Worm (Caenorhabditis elegans) whole organism, late embryonic: ENCODE results near the gene lec-10.

Experiments
- C08G9.2 ChIP-seq: sonication (generic microtip); optimal IDR thresholded peaks from 2 replicates; lab custom pipeline; 2016; ENCODE audit warnings: mild to moderate bottlenecking, missing genetic modification characterization, moderate library complexity, missing compliant biosample characterization
- K02D7.2 ChIP-seq: sonication (generic microtip); optimal IDR thresholded peaks from 2 replicates; lab custom pipeline; 2017; ENCODE audit warnings: mild to moderate bottlenecking, missing genetic modification characterization, missing compliant biosample characterization
- ahr-1 ChIP-seq: sonication (generic microtip); optimal IDR thresholded peaks from 2 replicates; lab custom pipeline; 2016; ENCODE audit warnings: missing genetic modification characterization, missing compliant biosample characterization
- ama-1 ChIP-seq: fragments of 150-350 bp; optimal IDR thresholded peaks from 2 replicates; lab custom pipeline; 2014
- ceh-18 ChIP-seq: sonication (generic microtip); optimal IDR thresholded peaks from 2 replicates; lab custom pipeline; 2016; ENCODE audit warnings: missing genetic modification characterization, missing compliant biosample characterization
- ceh-30 ChIP-seq: fragments of 150-350 bp; optimal IDR thresholded peaks from 2 replicates; lab custom pipeline; 2014; ENCODE audit warnings: missing biosample characterization, missing genetic modification characterization
- ceh-45 ChIP-seq: fragments of 200-800 bp; sonication (Bioruptor generic); IDR thresholded peaks from 2 replicates; pipeline ENCODE4 v1.3.6; 2022; ENCODE audit warnings: missing genetic modification reagents, missing genetic modification characterization, missing compliant biosample characterization
- ceh-48 ChIP-seq: sonication (generic microtip); optimal IDR thresholded peaks from 2 replicates; lab custom pipeline; 2016; ENCODE audit warnings: missing genetic modification characterization, inconsistent platforms, missing compliant biosample characterization
- ceh-6 ChIP-seq: fragments of 200-800 bp; sonication (Bioruptor generic); optimal IDR thresholded peaks from 2 replicates; lab custom pipeline; 2018; ENCODE audit warnings: mild to moderate bottlenecking, missing genetic modification characterization, missing compliant biosample characterization
- ceh-9 ChIP-seq: sonication (generic microtip); optimal IDR thresholded peaks from 2 replicates; lab custom pipeline; 2016; ENCODE audit warnings: mild to moderate bottlenecking, missing genetic modification characterization, inconsistent platforms, missing compliant biosample characterization
- dmd-4 ChIP-seq: sonication (generic microtip); optimal IDR thresholded peaks from 2 replicates; lab custom pipeline; 2016; ENCODE audit warnings: borderline replicate concordance, missing genetic modification characterization, missing compliant biosample characterization
- elt-2 ChIP-seq: sonication (generic microtip); optimal IDR thresholded peaks from 2 replicates; lab custom pipeline; 2016; ENCODE audit warnings: missing genetic modification reagents, missing genetic modification characterization, missing compliant biosample characterization
- ets-4 ChIP-seq: sonication (generic microtip); optimal IDR thresholded peaks from 2 replicates; lab custom pipeline; 2016; ENCODE audit warnings: missing genetic modification characterization, missing compliant biosample characterization
- fax-1 ChIP-seq: sonication (generic microtip); optimal IDR thresholded peaks from 2 replicates; lab custom pipeline; 2016; ENCODE audit warnings: missing genotype, missing genetic modification characterization, missing compliant biosample characterization
- hlh-13 ChIP-seq: fragments of 200-800 bp; sonication (Bioruptor generic); optimal IDR thresholded peaks from 2 replicates; lab custom pipeline; 2018; ENCODE audit warnings: mild to moderate bottlenecking, missing genetic modification characterization, missing compliant biosample characterization
- hlh-15 ChIP-seq: sonication (generic microtip); optimal IDR thresholded peaks from 2 replicates; lab custom pipeline; 2016; ENCODE audit warnings: missing genetic modification characterization, missing compliant biosample characterization
- hlh-30 ChIP-seq: sonication (generic microtip); optimal IDR thresholded peaks from 2 replicates; lab custom pipeline; 2017; ENCODE audit warnings: antibody characterized with exemption, missing genetic modification characterization, missing compliant biosample characterization; ENCODE audit not compliant: insufficient read depth
- hlh-8 ChIP-seq: sonication (generic microtip); optimal IDR thresholded peaks from 2 replicates; lab custom pipeline; 2016; ENCODE audit warnings: missing genotype, missing genetic modification characterization, missing compliant biosample characterization
- lim-6 ChIP-seq: sonication (generic microtip); optimal IDR thresholded peaks from 2 replicates; lab custom pipeline; 2016; ENCODE audit warnings: missing genetic modification characterization, missing compliant biosample characterization
- madf-2 ChIP-seq: sonication (generic microtip); optimal IDR thresholded peaks from 2 replicates; lab custom pipeline; 2017; ENCODE audit warnings: missing genetic modification characterization, missing compliant biosample characterization
- nhr-11 ChIP-seq: fragments of 150-350 bp; optimal IDR thresholded peaks from 2 replicates; lab custom pipeline; 2014; ENCODE audit warnings: missing biosample characterization, missing genetic modification characterization
- nhr-232 ChIP-seq: sonication (generic microtip); optimal IDR thresholded peaks from 2 replicates; lab custom pipeline; 2016; ENCODE audit warnings: missing genetic modification characterization, missing compliant biosample characterization
- odd-2 ChIP-seq: sonication (generic microtip); optimal IDR thresholded peaks from 2 replicates; lab custom pipeline; 2017; ENCODE audit warnings: antibody characterized with exemption, mild to moderate bottlenecking, missing genetic modification characterization, missing compliant biosample characterization
- pat-9 ChIP-seq: fragments of 200-800 bp; sonication (Bioruptor generic); optimal IDR thresholded peaks from 2 replicates; lab custom pipeline; 2018; ENCODE audit warnings: mild to moderate bottlenecking, missing genetic modification characterization, moderate library complexity, missing compliant biosample characterization
- pha-2 ChIP-seq: sonication (generic microtip); optimal IDR thresholded peaks from 2 replicates; lab custom pipeline; 2017; ENCODE audit warnings: mild to moderate bottlenecking, missing genetic modification characterization, missing compliant biosample characterization
- pqm-1 ChIP-seq: sonication (generic microtip); optimal IDR thresholded peaks from 2 replicates; lab custom pipeline; 2016; ENCODE audit warnings: missing genetic modification characterization, missing compliant biosample characterization
- pros-1 ChIP-seq: fragments of 150-350 bp; optimal IDR thresholded peaks from 2 replicates; lab custom pipeline; 2014; ENCODE audit warnings: missing biosample characterization, missing genetic modification reagents, missing genetic modification characterization
- ref-2 ChIP-seq: sonication (generic microtip); optimal IDR thresholded peaks from 2 replicates; lab custom pipeline; 2016; ENCODE audit warnings: missing genetic modification characterization, missing compliant biosample characterization
- rnt-1 ChIP-seq: sonication (generic microtip); optimal IDR thresholded peaks from 2 replicates; lab custom pipeline; 2016; ENCODE audit warnings: missing genetic modification characterization, missing compliant biosample characterization
- sdc-2 ChIP-seq: sonication (generic microtip); optimal IDR thresholded peaks from 2 replicates; lab custom pipeline; 2016; ENCODE audit warnings: missing genotype, missing genetic modification characterization, missing compliant biosample characterization
- sox-4 ChIP-seq: sonication (generic microtip); optimal IDR thresholded peaks from 2 replicates; lab custom pipeline; 2017; ENCODE audit warnings: mild to moderate bottlenecking, missing genetic modification characterization, inconsistent platforms, missing compliant biosample characterization
- syd-9 ChIP-seq: sonication (generic microtip); optimal IDR thresholded peaks from 2 replicates; lab custom pipeline; 2016; ENCODE audit warnings: mild to moderate bottlenecking, missing genetic modification characterization, moderate library complexity, missing compliant biosample characterization
- tbx-7 ChIP-seq: sonication (generic microtip); optimal IDR thresholded peaks from 2 replicates; lab custom pipeline; 2016; ENCODE audit warnings: missing genotype, missing genetic modification characterization, missing compliant biosample characterization
- zip-5 ChIP-seq: sonication (generic microtip); optimal IDR thresholded peaks from 2 replicates; lab custom pipeline; 2016; ENCODE audit warnings: missing genetic modification characterization, missing compliant biosample characterization

Gene lec-10

ce11 chrV:6516491-6517304 lies 27.8 kb upstream of the lec-10 start, which contains the start of gene mdh-1:
Gene mdh-1, minus strand, starts transcription at chrV:6516526.
- TF ChIP-seq nhr-11 (tag; lab: Kevin White, UChicago) = no peak
- TF ChIP-seq ceh-30 = no peak

DNA sequence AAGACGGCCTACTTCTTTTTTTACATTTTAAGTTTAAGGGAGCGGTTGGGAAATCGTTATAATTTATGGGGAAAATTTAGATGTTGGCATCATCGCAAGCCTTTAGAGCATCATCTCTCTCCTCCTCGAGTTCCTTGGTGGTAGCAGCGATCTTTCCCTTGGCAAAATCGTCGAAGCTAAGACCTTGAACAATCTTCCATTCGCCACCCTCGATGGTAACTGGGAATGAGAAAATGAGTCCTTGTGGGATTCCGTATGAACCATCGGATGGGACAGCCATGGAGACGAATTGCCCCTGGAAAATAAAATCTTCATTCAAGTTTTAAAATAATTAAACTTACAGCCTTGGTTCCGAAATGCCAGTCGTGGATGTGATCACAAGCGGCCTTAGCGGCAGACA lies 26.4 kb upstream of the lec-10 start:
- TF ChIP-seq ref-2 (tag; lab: Kevin White, UChicago) (no peak), odd-2 (tag; lab: Kevin White, UChicago) (no peak), rnt-1 (tag; lab: Kevin White, UChicago) (no peak), pat-9 (tag; lab: Kevin White, UChicago) (no peak), fax-1 (tag; lab: Kevin White, UChicago) (no peak), hlh-13 (GFP tag; lab: Kevin White, UChicago) (no peak), ceh-18 (tag; lab: Kevin White, UChicago) (no peak), elt-2 (tag; lab: Kevin White, UChicago) (no peak), sox-4 (no peak), ceh-6 (GFP tag; lab: Kevin White, UChicago) (no peak), ets-4 (no peak), nhr-11 (tag; lab: Kevin White, UChicago) (no peak), ceh-48 (tag; lab: Kevin White, UChicago) (no peak), ceh-45 (GFP tag; lab: Robert Waterston, UW) (no peak)

ce11 chrV:6514887-6515324 lies 26.0 kb upstream of the lec-10 start, which contains the start of gene dpy-11:
Gene dpy-11, minus strand, starts transcription at chrV:6515240.
- TF ChIP-seq ceh-45 (GFP tag; lab: Robert Waterston, UW) (0 out of 2 replicates have a peak, but pooled peaks have one; percentile 40), ama-1 (lab: Kevin White, UChicago) (no peak), zip-5 (tag; lab: Kevin White, UChicago) (no peak)
- TF ChIP-seq, all 69 proteins: peak for 1

DNA sequence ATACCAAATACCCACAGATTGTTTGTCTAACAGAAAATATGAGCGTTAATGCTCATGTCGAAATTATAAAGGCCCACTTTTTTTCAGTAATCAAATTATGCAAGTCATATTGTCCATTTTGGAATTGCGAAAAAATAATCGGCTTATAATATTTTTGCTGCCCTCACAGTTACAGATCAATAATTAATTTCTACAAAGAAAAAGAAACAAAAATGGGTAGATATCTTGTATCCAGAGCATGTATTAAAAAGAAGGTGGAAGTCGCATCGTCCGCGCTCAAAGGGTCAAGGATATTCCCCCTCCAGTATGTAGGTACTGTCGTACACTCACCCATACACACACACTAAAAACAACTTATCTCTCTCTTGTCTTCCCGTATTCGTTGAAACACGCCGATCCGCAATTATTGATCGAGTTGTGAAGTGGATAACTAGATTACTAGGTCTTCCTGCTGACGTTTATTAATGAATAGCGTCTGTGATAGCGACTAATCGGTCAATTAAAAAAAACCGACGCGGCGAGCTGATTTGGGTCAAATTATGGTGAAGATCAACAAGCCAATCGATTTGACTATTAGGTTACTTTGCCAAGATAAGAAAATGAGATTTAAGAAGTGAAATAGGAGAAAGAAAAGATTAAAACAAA lies 25.0 kb upstream of the lec-10 start:
- TF ChIP-seq hlh-15 (tag; lab: Kevin White, UChicago) (no peak), ahr-1 (tag; lab: Kevin White, UChicago) (no peak), tbx-7 (tag; lab: Kevin White, UChicago) (no peak), pat-9 (tag; lab: Kevin White, UChicago) (no peak), hlh-30 (tag; lab: Kevin White, UChicago) (no peak)

- TF ChIP-seq C08G9.2 (no peak), pros-1 (no peak), sdc-2 (tag; lab: Kevin White, UChicago) (no peak), hlh-15 (tag; lab: Kevin White, UChicago) (no peak), hlh-30 (tag; lab: Kevin White, UChicago) (no peak), madf-2 (no peak), nhr-11 (tag; lab: Kevin White, UChicago) (no peak), ref-2 (tag; lab: Kevin White, UChicago) (no peak), hlh-8 (tag; lab: Kevin White, UChicago) (no peak), odd-2 (tag; lab: Kevin White, UChicago) (no peak), sox-4 (no peak), nhr-232 (tag; lab: Kevin White, UChicago) (no peak), dmd-4 (no peak), tbx-7 (tag; lab: Kevin White, UChicago) (no peak), syd-9 (tag; lab: Kevin White, UChicago) (no peak), pqm-1 (tag; lab: Kevin White, UChicago) (no peak), pha-2 (no peak), K02D7.2 (tag; lab: Kevin White, UChicago) (no peak), ceh-9 (no peak), lim-6 (no peak)
Observed at ce11 chrV:6513356-6513755, 24.4 kb upstream of the lec-10 start.
